Fruit fly (Drosophila melanogaster) whole organism, embryonic: ENCODE measurements around the gene Prp3.

Experiments
- Aef1 ChIP-seq: fragments of 200-800 bp; sonication (Bioruptor generic); IDR thresholded peaks from 3 replicates; pipeline ENCODE4 v1.3.6; 2022; ENCODE audit warnings: missing biosample characterization, missing genetic modification characterization
- Atf3 ChIP-seq: fragments of 200-800 bp; sonication (Bioruptor generic); optimal IDR thresholded peaks from 3 replicates; lab custom pipeline; 2016; ENCODE audit warnings: missing biosample characterization, missing genetic modification characterization
- B-H1 ChIP-seq: fragments of 200-800 bp; sonication (Bioruptor generic); IDR thresholded peaks from 3 replicates; pipeline ENCODE4 v1.3.6; 2022; ENCODE audit warnings: missing biosample characterization, missing genetic modification characterization
- CG10959 ChIP-seq: fragments of 200-800 bp; sonication (Bioruptor generic); IDR thresholded peaks from 2 replicates; pipeline ENCODE4 v1.3.6; 2022; ENCODE audit warnings: missing biosample characterization, missing genetic modification characterization
- CG11723 ChIP-seq: fragments of 200-800 bp; sonication (Bioruptor generic); optimal IDR thresholded peaks from 2 replicates; lab custom pipeline; 2017; ENCODE audit warnings: missing biosample characterization, mild to moderate bottlenecking, missing genetic modification characterization
- CG12391 ChIP-seq: fragments of 200-800 bp; sonication (Bioruptor generic); optimal IDR thresholded peaks from 3 replicates; lab custom pipeline; 2018; ENCODE audit warnings: missing biosample characterization, mild to moderate bottlenecking, missing genetic modification characterization, moderate library complexity
- CG13123 ChIP-seq: fragments of 200-800 bp; sonication (Bioruptor generic); optimal IDR thresholded peaks from 2 replicates; lab custom pipeline; 2016; ENCODE audit warnings: missing biosample characterization, missing genetic modification characterization
- CG13775 ChIP-seq: fragments of 200-800 bp; sonication (Bioruptor generic); optimal IDR thresholded peaks from 3 replicates; lab custom pipeline; 2017; ENCODE audit warnings: missing biosample characterization, mild to moderate bottlenecking, missing genetic modification characterization
- CG14710 ChIP-seq: fragments of 200-800 bp; sonication (Bioruptor generic); optimal IDR thresholded peaks from 3 replicates; lab custom pipeline; 2019; ENCODE audit warnings: missing biosample characterization, mild to moderate bottlenecking, missing genetic modification characterization, moderate library complexity
- CG15601 ChIP-seq: fragments of 200-800 bp; sonication (Bioruptor generic); optimal IDR thresholded peaks from 3 replicates; lab custom pipeline; 2019; ENCODE audit warnings: missing biosample characterization, mild to moderate bottlenecking, missing genetic modification characterization, moderate library complexity
- CG16815 ChIP-seq: fragments of 200-800 bp; sonication (Bioruptor generic); optimal IDR thresholded peaks from 3 replicates; lab custom pipeline; 2017; ENCODE audit warnings: missing biosample characterization, mild to moderate bottlenecking, missing genetic modification characterization
- CG17912 ChIP-seq: fragments of 200-800 bp; sonication (Bioruptor generic); optimal IDR thresholded peaks from 2 replicates; lab custom pipeline; 2018; ENCODE audit warnings: missing biosample characterization, mild to moderate bottlenecking, missing genetic modification characterization
- CG34224 ChIP-seq: fragments of 200-800 bp; sonication (Bioruptor generic); IDR thresholded peaks from 3 replicates; pipeline ENCODE4 v1.3.6; 2022; ENCODE audit warnings: missing biosample characterization, missing genetic modification characterization; ENCODE audit not compliant: partially characterized antibody
- CG34422 ChIP-seq: fragments of 200-800 bp; sonication (Bioruptor generic); IDR thresholded peaks from 3 replicates; pipeline ENCODE4 v1.3.6; 2022; ENCODE audit warnings: missing biosample characterization, missing genetic modification characterization
- CG4328 ChIP-seq: fragments of 200-800 bp; sonication (Bioruptor generic); optimal IDR thresholded peaks from 3 replicates; lab custom pipeline; 2017; ENCODE audit warnings: missing biosample characterization, missing genetic modification reagents, missing genetic modification characterization
- CG6765 ChIP-seq: fragments of 200-800 bp; sonication (Bioruptor generic); optimal IDR thresholded peaks from 3 replicates; lab custom pipeline; 2017; ENCODE audit warnings: missing biosample characterization, mild to moderate bottlenecking, missing genetic modification characterization
- CG7963 ChIP-seq: fragments of 200-800 bp; sonication (Bioruptor generic); IDR thresholded peaks from 3 replicates; pipeline ENCODE4 v1.3.6; 2022; ENCODE audit warnings: missing biosample characterization, missing genetic modification characterization; ENCODE audit not compliant: partially characterized antibody
- CG8089 ChIP-seq: fragments of 200-800 bp; sonication (Bioruptor generic); optimal IDR thresholded peaks from 3 replicates; lab custom pipeline; 2016; ENCODE audit warnings: missing biosample characterization, missing genetic modification characterization
- CG8359 ChIP-seq: fragments of 200-800 bp; sonication (Bioruptor generic); optimal IDR thresholded peaks from 2 replicates; lab custom pipeline; 2017; ENCODE audit warnings: missing biosample characterization, mild to moderate bottlenecking, missing genetic modification characterization, borderline replicate concordance
- CkIIα-i1 ChIP-seq: fragments of 200-800 bp; sonication (Bioruptor generic); IDR thresholded peaks from 2 replicates; pipeline ENCODE4 v1.3.6; 2022; ENCODE audit warnings: missing biosample characterization, missing genetic modification characterization
- Doc3 ChIP-seq: fragments of 200-800 bp; sonication (Bioruptor generic); IDR thresholded peaks from 3 replicates; pipeline ENCODE4 v1.3.6; 2022; ENCODE audit warnings: missing biosample characterization, missing genetic modification characterization; ENCODE audit not compliant: partially characterized antibody
- Dref ChIP-seq: fragments of 200-800 bp; sonication (Bioruptor generic); IDR thresholded peaks from 2 replicates; pipeline ENCODE4 v1.3.6; 2022; ENCODE audit warnings: missing biosample characterization, missing genetic modification characterization
- HLH4C ChIP-seq: fragments of 200-800 bp; sonication (Bioruptor generic); IDR thresholded peaks from 3 replicates; pipeline ENCODE4 v1.3.6; 2022; ENCODE audit warnings: missing biosample characterization, missing genetic modification characterization; ENCODE audit not compliant: partially characterized antibody
- Hmr ChIP-seq: fragments of 200-800 bp; sonication (Bioruptor generic); optimal IDR thresholded peaks from 3 replicates; lab custom pipeline; 2017; ENCODE audit warnings: mild to moderate bottlenecking, missing biosample characterization, missing genetic modification reagents, missing genetic modification characterization
- Hsf ChIP-seq: fragments of 200-800 bp; sonication (Bioruptor generic); optimal IDR thresholded peaks from 3 replicates; lab custom pipeline; 2016; ENCODE audit warnings: missing biosample characterization, missing genetic modification characterization
- Myb ChIP-seq: fragments of 200-800 bp; sonication (Bioruptor generic); optimal IDR thresholded peaks from 2 replicates; lab custom pipeline; 2016; ENCODE audit warnings: missing biosample characterization, missing genetic modification characterization
- Nf-YA ChIP-seq: fragments of 200-800 bp; sonication (Bioruptor generic); IDR thresholded peaks from 2 replicates; pipeline ENCODE4 v1.3.6; 2022; ENCODE audit warnings: missing biosample characterization, missing genetic modification characterization
- Oaz ChIP-seq: fragments of 200-800 bp; sonication (Bioruptor generic); IDR thresholded peaks from 2 replicates; pipeline ENCODE4 v1.3.6; 2022; ENCODE audit warnings: missing biosample characterization, missing genetic modification characterization
- Rfx ChIP-seq: fragments of 200-800 bp; sonication (Bioruptor generic); IDR thresholded peaks from 2 replicates; pipeline ENCODE4 v1.3.6; 2022; ENCODE audit warnings: missing biosample characterization, missing genetic modification characterization
- Sry-β ChIP-seq: fragments of 200-800 bp; sonication (Bioruptor generic); optimal IDR thresholded peaks from 2 replicates; lab custom pipeline; 2018; ENCODE audit warnings: missing biosample characterization, mild to moderate bottlenecking, missing genetic modification characterization, moderate library complexity
- Taf1 ChIP-seq: fragments of 200-800 bp; sonication (Bioruptor generic); IDR thresholded peaks from 2 replicates; pipeline ENCODE4 v1.3.6; 2022; ENCODE audit warnings: missing biosample characterization, missing genetic modification characterization
- YL-1 ChIP-seq: fragments of 200-800 bp; sonication (Bioruptor generic); optimal IDR thresholded peaks from 3 replicates; lab custom pipeline; 2017; ENCODE audit warnings: missing biosample characterization, mild to moderate bottlenecking, missing genetic modification characterization
- aop ChIP-seq: fragments of 200-800 bp; sonication (Bioruptor generic); IDR thresholded peaks from 2 replicates; pipeline ENCODE4 v1.3.6; 2022; ENCODE audit warnings: missing biosample characterization, missing genetic modification characterization
- bsh ChIP-seq, 2 experiments: fragments of 200-800 bp; sonication (Bioruptor generic); optimal IDR thresholded peaks; 2 replicates each; lab custom pipeline; 2017 to 2018; ENCODE audit warnings: mild to moderate bottlenecking in 2 of 2, missing biosample characterization in 2 of 2, missing genetic modification characterization in 2 of 2, moderate library complexity in 1 of 2
- chm ChIP-seq: fragments of 200-800 bp; sonication (Bioruptor generic); IDR thresholded peaks from 2 replicates; pipeline ENCODE4 v1.3.6; 2022; ENCODE audit warnings: missing biosample characterization, missing genetic modification characterization
- danr ChIP-seq: fragments of 200-800 bp; sonication (Bioruptor generic); IDR thresholded peaks from 2 replicates; pipeline ENCODE4 v1.3.6; 2022; ENCODE audit warnings: missing biosample characterization, missing genetic modification characterization
- esg ChIP-seq: fragments of 200-800 bp; sonication (Bioruptor generic); conservative IDR thresholded peaks from 2 replicates; pipeline ENCODE4 v1.3.6; 2022; ENCODE audit warnings: missing biosample characterization, missing genetic modification characterization
- fru ChIP-seq: fragments of >200 bp; optimal IDR thresholded peaks from 2 replicates; lab custom pipeline; 2017
- insv ChIP-seq, 2 experiments: fragments of 200-800 bp; sonication (Bioruptor generic); optimal IDR thresholded peaks; 3 replicates each; lab custom pipeline; 2016 to 2018; ENCODE audit warnings: missing biosample characterization in 2 of 2, missing genetic modification characterization in 2 of 2
- jing ChIP-seq: fragments of 200-800 bp; sonication (Bioruptor generic); optimal IDR thresholded peaks from 2 replicates; lab custom pipeline; 2018; ENCODE audit warnings: missing biosample characterization, mild to moderate bottlenecking, missing genetic modification characterization
- ken ChIP-seq: fragments of 200-800 bp; sonication (Bioruptor generic); IDR thresholded peaks from 3 replicates; pipeline ENCODE4 v1.3.6; 2022; ENCODE audit warnings: missing biosample characterization, missing genetic modification characterization
- kni ChIP-seq: fragments of 200-800 bp; sonication (Bioruptor generic); optimal IDR thresholded peaks from 3 replicates; lab custom pipeline; 2017; ENCODE audit warnings: mild to moderate bottlenecking, missing biosample characterization, missing genetic modification reagents, missing genetic modification characterization
- lab ChIP-seq: fragments of 200-800 bp; sonication (Bioruptor generic); optimal IDR thresholded peaks from 3 replicates; lab custom pipeline; 2017; ENCODE audit warnings: missing biosample characterization, missing genetic modification characterization, mild to moderate bottlenecking, moderate library complexity, missing genetic modification reagents
- mirr ChIP-seq: fragments of 200-800 bp; sonication (Bioruptor generic); optimal IDR thresholded peaks from 3 replicates; lab custom pipeline; 2018; ENCODE audit warnings: missing biosample characterization, mild to moderate bottlenecking, missing genetic modification characterization
- nmo ChIP-seq: fragments of 200-800 bp; sonication (Bioruptor generic); optimal IDR thresholded peaks from 2 replicates; lab custom pipeline; 2018; ENCODE audit warnings: missing biosample characterization, mild to moderate bottlenecking, missing genetic modification characterization, moderate library complexity
- onecut ChIP-seq: fragments of 200-800 bp; sonication (Bioruptor generic); IDR thresholded peaks from 2 replicates; pipeline ENCODE4 v1.3.6; 2022; ENCODE audit warnings: missing biosample characterization, missing genetic modification characterization
- schlank ChIP-seq: fragments of 200-800 bp; sonication (Bioruptor generic); optimal IDR thresholded peaks from 2 replicates; lab custom pipeline; 2018; ENCODE audit warnings: missing biosample characterization, mild to moderate bottlenecking, missing genetic modification characterization
- scrt ChIP-seq: fragments of 200-800 bp; sonication (Bioruptor generic); optimal IDR thresholded peaks from 2 replicates; lab custom pipeline; 2018; ENCODE audit warnings: missing biosample characterization, mild to moderate bottlenecking, missing genetic modification characterization, moderate library complexity
- sd ChIP-seq: fragments of 200-800 bp; sonication (Bioruptor generic); optimal IDR thresholded peaks from 3 replicates; lab custom pipeline; 2018; ENCODE audit warnings: missing biosample characterization, mild to moderate bottlenecking, missing genetic modification characterization, moderate library complexity
- sqz ChIP-seq: fragments of 200-800 bp; sonication (Bioruptor generic); optimal IDR thresholded peaks from 3 replicates; lab custom pipeline; 2018; ENCODE audit warnings: missing biosample characterization, mild to moderate bottlenecking, missing genetic modification characterization
- ttk ChIP-seq: fragments of 200-800 bp; sonication (Bioruptor generic); IDR thresholded peaks from 2 replicates; pipeline ENCODE4 v2.1.2; 2022; ENCODE audit warnings: missing biosample characterization, missing genetic modification characterization

Gene Prp3

DNA sequence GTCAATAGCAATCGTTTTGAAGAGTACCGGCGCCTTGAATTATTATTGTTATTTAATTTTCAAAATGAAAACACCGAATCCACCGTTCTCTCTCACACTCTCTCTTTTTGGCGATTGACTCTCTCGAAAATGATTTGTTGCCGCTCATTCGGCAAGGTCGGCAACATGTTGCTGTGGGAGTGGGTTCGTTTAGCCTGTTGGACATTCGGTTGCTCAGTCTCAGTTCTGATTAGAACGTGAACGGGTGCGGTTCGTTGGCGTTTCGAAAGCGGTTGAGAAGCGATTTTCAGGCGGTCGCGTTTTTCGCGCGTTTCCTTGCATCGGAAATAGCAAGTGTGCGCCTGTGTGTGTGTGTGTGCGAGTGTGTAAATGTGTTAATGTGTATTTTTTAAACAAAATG is 28.9 kb downstream of the Prp3 start, which contains the start of gene Ac76E (continued):
- TF ChIP-seq Oaz (GFP tag; lab: Robert Waterston, UW) (no peak), scrt (GFP tag; lab: Kevin White, UChicago) (peak; percentile 91), sqz (GFP tag; lab: Kevin White, UChicago) (no peak), ttk (GFP tag; lab: Robert Waterston, UW) (no peak), CG34422 (GFP tag; lab: Robert Waterston, UW) (peak; percentile 32; the same call in 1 of the 3 replicates), CG8359 (GFP tag; lab: Kevin White, UChicago) (peak; percentile 99), CG14710 (tag; lab: Kevin White, UChicago) (no peak), CG16815 (GFP tag; lab: Kevin White, UChicago) (no peak), Myb (GFP tag; lab: Kevin White, UChicago) (no peak), chm (GFP tag; lab: Robert Waterston, UW) (peak; percentile 34; the same call in 1 of the 2 replicates), esg (GFP tag; lab: Robert Waterston, UW) (no peak), CG34224 (GFP tag; lab: Robert Waterston, UW) (0 out of 3 replicates have a peak, but pooled peaks have one; percentile 13), sd (tag; lab: Kevin White, UChicago) (peak; percentile 25), ken (GFP tag; lab: Robert Waterston, UW) (no peak), lab (GFP tag; lab: Kevin White, UChicago) (peak; percentile 51), CG4328 (no peak), CkIIα-i1 (GFP tag; lab: Robert Waterston, UW) (no peak), CG6765 (no peak), mirr (GFP tag; lab: Kevin White, UChicago) (peak; percentile 62), fru (lab: Kevin White, UChicago) (no peak), Nf-YA (no peak), Taf1 (GFP tag; lab: Robert Waterston, UW) (no peak), Hsf (GFP tag; lab: Kevin White, UChicago) (no peak), CG11723 (GFP tag; lab: Kevin White, UChicago) (no peak), Doc3 (no peak), Rfx (GFP tag; lab: Robert Waterston, UW) (peak; percentile 35; the same call in 1 of the 2 replicates), insv (GFP tag; optimal IDR thresholded peaks at IDR 0.05; lab: Kevin White, UChicago) (peak in 1 of 2 experiments; percentile 81), Hmr (GFP tag; lab: Kevin White, UChicago) (peak; percentile 36), CG17912 (GFP tag; lab: Kevin White, UChicago) (no peak), CG7963 (peak; percentile 11; the same call in 1 of the 3 replicates), CG13775 (GFP tag; lab: Kevin White, UChicago) (no peak), CG15601 (tag; lab: Kevin White, UChicago) (no peak), danr (GFP tag; lab: Robert Waterston, UW) (no peak), HLH4C (GFP tag; lab: Robert Waterston, UW) (no peak), YL-1 (no peak), Dref (no peak), CG13123 (no peak), CG12391 (tag; lab: Kevin White, UChicago) (no peak), nmo (GFP tag; lab: Kevin White, UChicago) (no peak), CG10959 (GFP tag; lab: Robert Waterston, UW) (no peak), schlank (tag; lab: Kevin White, UChicago) (no peak), Sry-β (GFP tag; lab: Kevin White, UChicago) (no peak), Aef1 (GFP tag; lab: Robert Waterston, UW) (no peak), jing (GFP tag; lab: Kevin White, UChicago) (no peak), aop (no peak), onecut (no peak; the same call in 1 of the 2 replicates), B-H1 (GFP tag; lab: Robert Waterston, UW) (no peak; the same call in 2 of the 3 replicates), bsh (GFP tag; optimal IDR thresholded peaks at IDR 0.05; lab: Kevin White, UChicago) (no peak), Atf3 (GFP tag; lab: Kevin White, UChicago) (no peak), CG8089 (no peak), kni (GFP tag; lab: Kevin White, UChicago) (no peak)
